Worm (Caenorhabditis elegans) whole organism, L4 larva: ENCODE results near the gene scl-19.
"Not testable (repeated sequence)": the region's sequence is repeated elsewhere in the genome, so short reads cannot be mapped to it uniquely, and the experiment has no call there.

Experiments used
- F37D6.2 ChIP-seq: sonication (generic microtip); optimal IDR thresholded peaks from 2 replicates; lab custom pipeline; 2016; ENCODE audit warnings: mild to moderate bottlenecking, missing genetic modification characterization, missing compliant biosample characterization
- F49E8.2 ChIP-seq: sonication (generic microtip); optimal IDR thresholded peaks from 2 replicates; lab custom pipeline; 2016; ENCODE audit warnings: missing compliant biosample characterization, mild to moderate bottlenecking, missing genetic modification characterization, borderline replicate concordance
- R02D3.7 ChIP-seq: fragments of 150-350 bp; sonication (generic microtip); optimal IDR thresholded peaks from 3 replicates; lab custom pipeline; 2014; ENCODE audit warnings: missing biosample characterization, missing genetic modification characterization
- T20F7.1 ChIP-seq: fragments of 200-800 bp; sonication (Bioruptor generic); optimal IDR thresholded peaks from 2 replicates; lab custom pipeline; 2018; ENCODE audit warnings: mild to moderate bottlenecking, missing genetic modification characterization, missing compliant biosample characterization
- Y75B8A.6 ChIP-seq: fragments of 200-800 bp; sonication (Bioruptor generic); IDR thresholded peaks from 2 replicates; pipeline ENCODE4 v1.3.6; 2022; ENCODE audit warnings: missing genetic modification reagents, missing genetic modification characterization, missing compliant biosample characterization
- ZK546.5 ChIP-seq, 2 experiments: sonication (generic microtip); optimal IDR thresholded peaks; 2 replicates each; lab custom pipeline; 2017; ENCODE audit warnings: missing biosample characterization in 2 of 2, missing genetic modification characterization in 2 of 2
- aha-1 ChIP-seq: fragments of 150-350 bp; peaks from one replicate; lab custom pipeline; 2014; ENCODE audit warnings: missing biosample characterization, missing genetic modification characterization
- attf-4 ChIP-seq: sonication (generic microtip); optimal IDR thresholded peaks from 3 replicates; lab custom pipeline; 2017; ENCODE audit warnings: missing biosample characterization, missing genetic modification characterization
- ceh-82 ChIP-seq: sonication (generic microtip); optimal IDR thresholded peaks from 2 replicates; lab custom pipeline; 2017; ENCODE audit warnings: missing biosample characterization, missing genetic modification characterization
- cey-2 ChIP-seq: sonication (generic microtip); optimal IDR thresholded peaks from 3 replicates; lab custom pipeline; 2017; ENCODE audit warnings: missing genetic modification characterization, mild to moderate bottlenecking, missing compliant biosample characterization, antibody characterized with exemption, borderline replicate concordance; ENCODE audit not compliant: insufficient read depth
- daf-12 ChIP-seq: fragments of 150-350 bp; optimal IDR thresholded peaks from 2 replicates; lab custom pipeline; 2014; ENCODE audit warnings: missing biosample characterization, missing genetic modification reagents, missing genetic modification characterization
- dmd-6 ChIP-seq: fragments of 200-800 bp; sonication (Bioruptor generic); IDR thresholded peaks from 2 replicates; pipeline ENCODE4 v1.3.6; 2022; ENCODE audit warnings: missing genetic modification reagents, missing genetic modification characterization, missing compliant biosample characterization
- duxl-1 ChIP-seq: sonication (generic microtip); optimal IDR thresholded peaks from 2 replicates; lab custom pipeline; 2016; ENCODE audit warnings: mild to moderate bottlenecking, missing genetic modification characterization, moderate library complexity, missing compliant biosample characterization; ENCODE audit not compliant: poor library complexity
- fos-1 ChIP-seq: fragments of 150-350 bp; optimal IDR thresholded peaks from 2 replicates; lab custom pipeline; 2014; ENCODE audit warnings: missing biosample characterization, missing genetic modification characterization
- gei-8 ChIP-seq: fragments of 200-800 bp; sonication (Bioruptor generic); optimal IDR thresholded peaks from 2 replicates; lab custom pipeline; 2018; ENCODE audit warnings: mild to moderate bottlenecking, missing genetic modification characterization, missing compliant biosample characterization
- hif-1 ChIP-seq, 2 experiments: sonication (generic microtip); optimal IDR thresholded peaks; 2 replicates each; lab custom pipeline; 2016 to 2017; ENCODE audit warnings: missing compliant biosample characterization in 2 of 2, missing genetic modification characterization in 2 of 2, missing genetic modification reagents in 2 of 2, missing genotype in 2 of 2, mild to moderate bottlenecking in 1 of 2
- hlh-11 ChIP-seq: fragments of 200-800 bp; sonication (Bioruptor generic); optimal IDR thresholded peaks from 2 replicates; lab custom pipeline; 2018; ENCODE audit warnings: mild to moderate bottlenecking, missing genetic modification characterization, missing compliant biosample characterization
- lin-38 ChIP-seq: fragments of 200-800 bp; sonication (Bioruptor generic); IDR thresholded peaks from 2 replicates; pipeline ENCODE4 v1.3.6; 2022; ENCODE audit warnings: missing genetic modification reagents, missing genetic modification characterization, missing compliant biosample characterization
- lir-3 ChIP-seq: sonication (generic microtip); optimal IDR thresholded peaks from 2 replicates; lab custom pipeline; 2016; ENCODE audit warnings: mild to moderate bottlenecking, missing genetic modification characterization, missing compliant biosample characterization
- mxl-3 ChIP-seq: fragments of 200-800 bp; sonication (Bioruptor generic); optimal IDR thresholded peaks from 2 replicates; lab custom pipeline; 2018; ENCODE audit warnings: mild to moderate bottlenecking, missing genetic modification characterization, missing compliant biosample characterization
- nhr-10 ChIP-seq: fragments of 150-350 bp; optimal IDR thresholded peaks from 2 replicates; lab custom pipeline; 2014; ENCODE audit warnings: missing biosample characterization, missing genetic modification characterization
- nhr-102 ChIP-seq: sonication (generic microtip); optimal IDR thresholded peaks from 2 replicates; lab custom pipeline; 2016; ENCODE audit warnings: mild to moderate bottlenecking, missing genetic modification characterization, moderate library complexity, missing compliant biosample characterization
- nhr-25 ChIP-seq: sonication (generic microtip); optimal IDR thresholded peaks from 2 replicates; lab custom pipeline; 2017; ENCODE audit warnings: missing genetic modification characterization, mild to moderate bottlenecking, missing compliant biosample characterization, antibody characterized with exemption, moderate library complexity, borderline replicate concordance; ENCODE audit not compliant: insufficient read depth
- nhr-6 ChIP-seq: fragments of 150-350 bp; optimal IDR thresholded peaks from 2 replicates; lab custom pipeline; 2014; ENCODE audit warnings: missing biosample characterization, missing genetic modification characterization
- saeg-2 ChIP-seq: fragments of 200-800 bp; sonication (Bioruptor generic); IDR thresholded peaks from 2 replicates; pipeline ENCODE4 v1.3.6; 2022; ENCODE audit warnings: missing genetic modification reagents, missing genetic modification characterization, missing compliant biosample characterization
- sdz-12 ChIP-seq: fragments of 200-800 bp; sonication (Bioruptor generic); optimal IDR thresholded peaks from 2 replicates; lab custom pipeline; 2018; ENCODE audit warnings: mild to moderate bottlenecking, missing genetic modification characterization, missing compliant biosample characterization
- skn-1 ChIP-seq: fragments of 150-350 bp; optimal IDR thresholded peaks from 2 replicates; lab custom pipeline; 2014; ENCODE audit warnings: missing biosample characterization, missing genetic modification characterization
- spr-1 ChIP-seq: sonication (generic microtip); optimal IDR thresholded peaks from 2 replicates; lab custom pipeline; 2016; ENCODE audit warnings: mild to moderate bottlenecking, missing genetic modification characterization, missing compliant biosample characterization
- unc-39 ChIP-seq: sonication (generic microtip); optimal IDR thresholded peaks from 2 replicates; lab custom pipeline; 2017; ENCODE audit warnings: missing biosample characterization, missing genetic modification characterization
- unc-62 ChIP-seq, 3 experiments: fragments of 150-350 bp in 1 of 3; sonication (generic microtip); optimal IDR thresholded peaks in 2 of 3; peaks in 1 of 3; 1 replicate in 1 of 3; 2 replicates in 2 of 3; lab custom pipeline; 2014 to 2017; ENCODE audit warnings: missing biosample characterization in 3 of 3, missing genetic modification characterization in 3 of 3, missing genetic modification reagents in 3 of 3, missing genotype in 1 of 3
- zip-2 ChIP-seq: fragments of 150-350 bp; optimal IDR thresholded peaks from 2 replicates; lab custom pipeline; 2014; ENCODE audit warnings: missing biosample characterization, missing genetic modification characterization

Gene scl-19

DNA sequence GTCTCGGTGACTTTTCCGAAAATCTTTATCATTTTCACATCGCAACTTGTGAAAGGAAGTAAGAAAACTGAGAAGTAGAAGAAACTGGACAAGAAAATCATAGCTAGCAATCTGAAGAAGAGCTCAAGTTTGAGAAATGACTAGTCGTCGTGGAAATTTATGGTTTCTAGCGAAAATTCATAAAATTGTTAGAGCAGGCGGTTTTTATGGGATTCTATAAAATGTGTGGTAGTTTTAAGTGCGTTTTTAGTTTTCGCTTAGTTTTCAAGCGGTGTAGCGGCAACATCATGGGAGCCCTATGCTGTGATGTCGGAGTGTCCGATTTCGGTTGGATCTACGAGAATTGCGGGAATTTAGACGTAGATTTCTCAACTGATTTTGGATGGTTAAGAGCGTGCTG is 22.5 kb downstream of the scl-19 start, which contains the start of gene clec-254:
Gene clec-254 (minus strand): TSS at position 101 of the 400 bp plus-strand sequence.
- TF ChIP-seq gei-8; spr-1 (tag; lab: Kevin White, UChicago); unc-39 (tag; lab: Kevin White, UChicago): not testable (repeated sequence)
- TF ChIP-seq, all 104 proteins: peak for 0; not testable (repeated sequence) for 104

DNA sequence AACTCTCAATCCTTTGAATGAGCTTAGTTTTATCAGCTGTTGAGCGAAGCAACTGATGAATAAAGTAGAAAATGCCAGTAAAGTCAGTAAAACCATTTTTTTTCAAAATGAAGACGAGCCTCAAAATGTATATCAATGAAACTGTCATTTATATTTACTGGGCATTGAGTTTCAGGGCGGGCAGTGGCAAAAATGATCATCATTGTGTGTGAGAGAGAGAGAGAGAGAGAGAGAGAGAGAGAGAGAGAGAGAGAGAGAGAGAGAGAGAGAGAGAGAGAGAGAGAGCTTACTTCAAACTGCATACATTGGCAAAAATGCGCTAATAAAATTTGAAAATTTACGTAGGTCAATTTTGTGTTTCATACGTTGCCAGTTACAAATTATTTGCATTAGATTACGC is 28.4 kb downstream of the scl-19 start, which contains the start of gene F11D11.3:
Gene F11D11.3 (minus strand): TSS at position 101 of the 400 bp plus-strand sequence.
- no peak for TF ChIP-seq ZK546.5 (tag; optimal IDR thresholded peaks at IDR 0.05; lab: Kevin White, UChicago)
- no peak for TF ChIP-seq hlh-11 (tag; lab: Kevin White, UChicago)
- TF ChIP-seq saeg-2 (GFP tag; lab: Robert Waterston, UW): no peak
- TF ChIP-seq skn-1: no peak
- no peak for TF ChIP-seq lir-3 (tag; lab: Kevin White, UChicago)
- TF ChIP-seq, all 104 proteins: peak for 0

DNA sequence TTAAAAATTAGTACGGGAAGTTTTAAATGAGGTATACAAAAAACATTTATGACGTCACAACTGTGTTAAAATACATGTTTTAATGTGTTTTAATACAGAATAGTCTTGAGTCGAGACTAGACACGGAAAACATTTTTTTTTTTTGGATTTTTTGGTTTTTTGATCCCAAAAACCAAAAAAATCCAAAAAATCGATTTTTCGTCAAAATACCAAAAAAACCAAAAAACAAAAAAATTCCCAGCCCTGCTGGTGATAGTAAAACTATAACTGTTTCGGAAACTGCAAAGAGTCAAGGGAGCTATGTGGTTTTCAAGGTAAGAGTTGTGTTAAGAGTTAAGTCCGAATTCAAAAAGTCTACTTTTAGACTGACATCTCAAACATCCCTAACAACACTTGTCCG is 29.3 kb downstream of the scl-19 start, which contains the start of gene F11D11.4:
Gene F11D11.4 (plus strand): TSS at position 301 of the 400 bp plus-strand sequence.
- TF ChIP-seq saeg-2 (GFP tag; lab: Robert Waterston, UW) (no peak), zip-2 (tag; lab: Kevin White, UChicago) (no peak), fos-1 (tag; lab: Kevin White, UChicago) (no peak), duxl-1 (tag; lab: Kevin White, UChicago) (no peak), T20F7.1 (GFP tag; lab: Kevin White, UChicago) (no peak), nhr-25 (tag; lab: Kevin White, UChicago) (no peak), dmd-6 (GFP tag; lab: Robert Waterston, UW) (no peak), Y75B8A.6 (GFP tag; lab: Robert Waterston, UW) (no peak), unc-62 (GFP tag; optimal IDR thresholded peaks at IDR 0.05 in 1 of 2; lab: Kevin White, UChicago) (no peak), unc-62 (tag; optimal IDR thresholded peaks at IDR 0.05; lab: Kevin White, UChicago) (no peak), nhr-10 (tag; lab: Kevin White, UChicago) (no peak), nhr-102 (tag; lab: Kevin White, UChicago) (no peak), hif-1 (tag; optimal IDR thresholded peaks at IDR 0.05; lab: Kevin White, UChicago) (no peak), F49E8.2 (tag; lab: Kevin White, UChicago) (no peak), ZK546.5 (tag; optimal IDR thresholded peaks at IDR 0.05; lab: Kevin White, UChicago) (no peak), R02D3.7 (tag; lab: Kevin White, UChicago) (no peak), F37D6.2 (tag; lab: Kevin White, UChicago) (no peak), sdz-12 (no peak)

DNA sequence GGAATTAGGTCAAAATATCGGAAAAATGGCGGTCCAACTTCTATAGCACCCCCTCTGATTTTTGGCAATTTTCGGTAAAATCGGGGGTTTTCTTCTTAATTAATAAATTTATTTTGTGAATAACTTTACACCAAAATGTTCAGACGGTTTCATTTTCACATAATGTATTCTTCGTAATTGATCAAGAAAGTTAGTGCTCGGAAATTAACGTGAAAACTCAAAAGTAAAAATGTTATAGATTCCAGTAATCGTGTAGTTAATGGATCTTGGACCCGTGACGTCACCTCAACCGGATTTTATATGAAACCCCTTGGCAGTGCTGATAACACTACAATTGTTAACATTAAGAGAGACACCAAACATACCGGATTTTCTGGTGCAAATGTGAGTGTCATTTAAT is 30.3 kb downstream of the scl-19 start, which contains the start of gene F11D11.22:
Gene F11D11.22 (plus strand): TSS at position 301 of the 400 bp plus-strand sequence.
- TF ChIP-seq attf-4; aha-1 (tag; lab: Kevin White, UChicago); ceh-82 (tag; lab: Kevin White, UChicago): not testable (repeated sequence)

DNA sequence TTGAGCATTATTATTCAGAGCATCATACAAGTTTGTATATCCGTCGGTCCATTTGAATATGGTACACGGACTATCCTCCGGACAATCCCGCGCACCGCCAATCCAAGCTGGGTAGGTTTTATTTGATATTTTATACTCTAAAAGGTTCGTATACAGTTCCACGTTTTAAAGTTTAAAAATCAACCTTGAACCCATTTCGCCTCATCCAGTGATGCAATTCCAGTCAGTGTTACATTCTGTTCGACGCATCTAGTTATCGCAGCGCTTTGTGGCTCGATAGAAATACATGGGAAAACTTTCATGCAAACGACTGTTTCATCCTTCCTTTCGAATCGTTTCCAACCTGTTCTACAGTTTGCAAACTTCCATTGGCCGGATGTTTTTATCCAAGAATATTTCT is 38.1 kb downstream of the scl-19 start:
- peak in 1 of 2 experiments; percentile 93 for TF ChIP-seq unc-62 (GFP tag; optimal IDR thresholded peaks at IDR 0.05 in 1 of 2; lab: Kevin White, UChicago)
- no peak for TF ChIP-seq unc-62 (tag; optimal IDR thresholded peaks at IDR 0.05; lab: Kevin White, UChicago)
- TF ChIP-seq mxl-3: no peak
- TF ChIP-seq lin-38: no peak
- TF ChIP-seq duxl-1 (tag; lab: Kevin White, UChicago): no peak
- TF ChIP-seq daf-12 (tag; lab: Kevin White, UChicago): no peak
- TF ChIP-seq cey-2 (tag; lab: Kevin White, UChicago): no peak
- TF ChIP-seq nhr-6 (tag; lab: Kevin White, UChicago): no peak
